Worm (Caenorhabditis elegans) whole organism, young adult: ENCODE results near the gene F11A10.6.

Source experiments
- B0035.1 ChIP-seq: sonication (generic microtip); optimal IDR thresholded peaks from 2 replicates; lab custom pipeline; 2016; ENCODE audit warnings: missing genetic modification characterization, mild to moderate bottlenecking, missing compliant biosample characterization, missing genotype, missing genetic modification reagents
- F22D6.2 ChIP-seq: sonication (generic microtip); optimal IDR thresholded peaks from 2 replicates; lab custom pipeline; 2016; ENCODE audit warnings: mild to moderate bottlenecking, missing genetic modification characterization, missing compliant biosample characterization
- ama-1 ChIP-seq, 3 experiments: fragments of 150-350 bp in 1 of 3; sonication (generic microtip) in 2 of 3; optimal IDR thresholded peaks; 2 replicates each; lab custom pipeline; 2014 to 2018; ENCODE audit warnings: missing biosample characterization in 2 of 3, missing genetic modification characterization in 2 of 3, missing genetic modification reagents in 2 of 3
- bed-1 ChIP-seq: fragments of 200-800 bp; sonication (Bioruptor generic); IDR thresholded peaks from 2 replicates; pipeline ENCODE4 v1.3.6; 2022; ENCODE audit warnings: missing genetic modification reagents, missing genetic modification characterization, missing compliant biosample characterization
- cebp-2 ChIP-seq: fragments of 200-800 bp; sonication (Bioruptor generic); IDR thresholded peaks from 2 replicates; pipeline ENCODE4 v1.3.6; 2022; ENCODE audit warnings: missing genetic modification characterization, missing compliant biosample characterization
- ceh-100 ChIP-seq: fragments of 200-800 bp; sonication (Bioruptor generic); IDR thresholded peaks from 2 replicates; pipeline ENCODE4 v1.3.6; 2022; ENCODE audit warnings: missing genetic modification reagents, missing genetic modification characterization, missing compliant biosample characterization
- ceh-79 ChIP-seq: sonication (generic microtip); optimal IDR thresholded peaks from 2 replicates; lab custom pipeline; 2017; ENCODE audit warnings: mild to moderate bottlenecking, missing genetic modification characterization, missing compliant biosample characterization
- egl-18 ChIP-seq: fragments of 200-800 bp; sonication (Bioruptor generic); IDR thresholded peaks from 2 replicates; pipeline ENCODE4 v1.3.6; 2022; ENCODE audit warnings: missing genetic modification reagents, missing genetic modification characterization, missing compliant biosample characterization
- lin-26 ChIP-seq: fragments of 200-800 bp; sonication (Bioruptor generic); IDR thresholded peaks from 2 replicates; pipeline ENCODE4 v1.3.6; 2022; ENCODE audit warnings: missing genetic modification reagents, missing genetic modification characterization, missing compliant biosample characterization
- lin-54 ChIP-seq: fragments of 200-800 bp; sonication (Bioruptor generic); optimal IDR thresholded peaks from 2 replicates; lab custom pipeline; 2018; ENCODE audit warnings: mild to moderate bottlenecking, missing genetic modification characterization, missing compliant biosample characterization
- tbp1 ChIP-seq: fragments of 200-800 bp; sonication (Bioruptor generic); optimal IDR thresholded peaks from 2 replicates; lab custom pipeline; 2018; ENCODE audit warnings: mild to moderate bottlenecking, missing genetic modification characterization, missing compliant biosample characterization
- xnd-1 ChIP-seq: sonication (generic microtip); optimal IDR thresholded peaks from 2 replicates; lab custom pipeline; 2016; ENCODE audit warnings: missing genotype, missing genetic modification reagents, missing genetic modification characterization, missing compliant biosample characterization

- no peak for TF ChIP-seq ceh-100 (GFP tag; lab: Robert Waterston, UW)
- no peak for TF ChIP-seq bed-1 (GFP tag; lab: Robert Waterston, UW)
- no peak for TF ChIP-seq cebp-2 (GFP tag; lab: Robert Waterston, UW)
- TF ChIP-seq lin-54 (GFP tag; lab: Kevin White, UChicago) = no peak
- no peak for TF ChIP-seq F22D6.2
- no peak for TF ChIP-seq xnd-1 (tag; lab: Kevin White, UChicago)
- no peak for TF ChIP-seq ama-1 (optimal IDR thresholded peaks at IDR 0.05; lab: Kevin White, UChicago)
- TF ChIP-seq ama-1 (GFP tag; optimal IDR thresholded peaks at IDR 0.05; lab: Kevin White, UChicago) = no peak
- TF ChIP-seq ceh-79 (tag; lab: Kevin White, UChicago) = no peak
- no peak for TF ChIP-seq tbp1 (GFP tag; lab: Kevin White, UChicago)
- no peak for TF ChIP-seq B0035.1 (tag; lab: Kevin White, UChicago)
- no peak for TF ChIP-seq lin-26
- no peak for TF ChIP-seq egl-18 (GFP tag; lab: Robert Waterston, UW)
Measured at ce11 chrIV:12057508-12057907, 31.9 kb downstream of the F11A10.6 start, which contains the start of gene K08E4.3.
